Worm (Caenorhabditis elegans): Measurements from ENCODE around the gene K05D4.9.

- TF ChIP-seq him-1 (tag; optimal IDR thresholded peaks at IDR 0.05) = no peak
- no peak for TF ChIP-seq W03F9.2 (tag; optimal IDR thresholded peaks at IDR 0.05)
- TF ChIP-seq dao-5 (tag; optimal IDR thresholded peaks at IDR 0.05) = no peak
Measured at ce11 chrV:16194639-16195038, 23.0 kb upstream of the K05D4.9 start, which contains the start of gene rabr-4.

All from whole organism, L4/young adult.